Worm (Caenorhabditis elegans): ENCODE data around the gene idpa-2.

Gene idpa-2

ce11 chrII:8792640-8793039 lies at the start of gene idpa-2:
Gene idpa-2 (minus strand): TSS chrII:8792740.
- TF ChIP-seq egl-13 (tag; optimal IDR thresholded peaks at IDR 0.05) (no peak), unc-130 (tag; optimal IDR thresholded peaks at IDR 0.05) (no peak), zag-1 (tag; optimal IDR thresholded peaks at IDR 0.05) (no peak), lsy-2 (tag; optimal IDR thresholded peaks at IDR 0.05) (no peak), unc-62 (GFP tag; optimal IDR thresholded peaks at IDR 0.05) (no peak), xbp-1 (tag; optimal IDR thresholded peaks at IDR 0.05) (no peak), sox-4 (tag; optimal IDR thresholded peaks at IDR 0.05) (no peak), blmp-1 (tag; optimal IDR thresholded peaks at IDR 0.05) (no peak), ama-1 (optimal IDR thresholded peaks at IDR 0.05) (no peak), F16B12.6 (tag; optimal IDR thresholded peaks at IDR 0.05) (no peak), unc-98 (GFP tag; IDR thresholded peaks at IDR 0.05) (no peak), vab-15 (tag; optimal IDR thresholded peaks at IDR 0.05) (no peak), C34B4.2 (tag; optimal IDR thresholded peaks at IDR 0.05) (no peak), rnt-1 (tag; optimal IDR thresholded peaks at IDR 0.05) (no peak)

- TF ChIP-seq efl-3 (GFP tag; optimal IDR thresholded peaks at IDR 0.05) (no peak), nhr-71 (tag; optimal IDR thresholded peaks at IDR 0.05) (no peak), zip-4 (GFP tag; optimal IDR thresholded peaks at IDR 0.05) (no peak), F16B12.6 (tag; optimal IDR thresholded peaks at IDR 0.05) (no peak), lin-14 (GFP tag; optimal IDR thresholded peaks at IDR 0.05) (no peak), jun-1 (tag; optimal IDR thresholded peaks at IDR 0.05) (no peak), C34B4.2 (tag; optimal IDR thresholded peaks at IDR 0.05) (no peak), nhr-85 (tag) (no peak), lin-15B (tag; optimal IDR thresholded peaks at IDR 0.05) (no peak), isw-1 (GFP tag; IDR thresholded peaks at IDR 0.05) (no peak), mab-9 (GFP tag; IDR thresholded peaks at IDR 0.05) (no peak), ceh-90 (tag; optimal IDR thresholded peaks at IDR 0.05) (no peak), tlp-1 (tag; optimal IDR thresholded peaks at IDR 0.05) (no peak), tbx-2 (tag; optimal IDR thresholded peaks at IDR 0.05) (no peak), ztf-11 (tag; optimal IDR thresholded peaks at IDR 0.05) (no peak), aha-1 (tag; optimal IDR thresholded peaks at IDR 0.05) (no peak), nhr-84 (tag; optimal IDR thresholded peaks at IDR 0.05) (no peak), alr-1 (tag; optimal IDR thresholded peaks at IDR 0.05; ENCODE audit: borderline replicate concordance) (no peak), unc-130 (tag; optimal IDR thresholded peaks at IDR 0.05) (no peak), vab-15 (tag; optimal IDR thresholded peaks at IDR 0.05) (no peak)
Measured at ce11 chrII:8839025-8839424, 46.5 kb upstream of the idpa-2 start, which contains the start of gene F46C5.7. Gene F46C5.7 (plus strand): TSS chrII:8839325.

- TF ChIP-seq lin-14 (GFP tag; optimal IDR thresholded peaks at IDR 0.05) = peak; percentile 66
- no peak for TF ChIP-seq Y116A8C.19 (tag; optimal IDR thresholded peaks at IDR 0.05; ENCODE audit: borderline replicate concordance)
- TF ChIP-seq fkh-10 (GFP tag; optimal IDR thresholded peaks at IDR 0.05) = peak; percentile 85
Measured at ce11 chrII:8835857-8836256, 43.3 kb upstream of the idpa-2 start, which contains the start of gene F46C5.4. Gene F46C5.4 (plus strand): TSS chrII:8836078.

ce11 chrII:8832941-8833340 lies 40.4 kb upstream of the idpa-2 start:
- TF ChIP-seq swsn-7 (tag; optimal IDR thresholded peaks at IDR 0.05) (no peak), lin-14 (GFP tag; optimal IDR thresholded peaks at IDR 0.05) (peak; percentile 36)

ce11 chrII:8830917-8831316 lies 38.4 kb upstream of the idpa-2 start:
- no peak for TF ChIP-seq jun-1 (tag; optimal IDR thresholded peaks at IDR 0.05)
- TF ChIP-seq unc-130 (tag; optimal IDR thresholded peaks at IDR 0.05) = no peak
- TF ChIP-seq dsc-1 (tag; optimal IDR thresholded peaks at IDR 0.05) = no peak
- no peak for TF ChIP-seq mab-9 (GFP tag; IDR thresholded peaks at IDR 0.05)
- peak; percentile 42 for TF ChIP-seq lin-14 (GFP tag; optimal IDR thresholded peaks at IDR 0.05)
- no peak for TF ChIP-seq F16B12.6 (tag; optimal IDR thresholded peaks at IDR 0.05)
- TF ChIP-seq nhr-28 (tag; optimal IDR thresholded peaks at IDR 0.05) = no peak
